Fruit fly (Drosophila melanogaster) whole organism, prepupa: ENCODE results near the gene Lrpprc2.

Source experiments
- CG10631 ChIP-seq: fragments of 200-800 bp; sonication (Bioruptor generic); optimal IDR thresholded peaks from 2 replicates; lab custom pipeline; 2016; ENCODE audit warnings: missing biosample characterization, missing genetic modification characterization
- CG11294 ChIP-seq: fragments of 200-800 bp; sonication (Bioruptor generic); IDR thresholded peaks from 2 replicates; pipeline ENCODE4 v1.3.6; 2022; ENCODE audit warnings: missing biosample characterization, missing genetic modification characterization
- CG11762 ChIP-seq: fragments of 200-800 bp; sonication (Bioruptor generic); optimal IDR thresholded peaks from 3 replicates; lab custom pipeline; 2016; ENCODE audit warnings: missing biosample characterization, missing genetic modification characterization; ENCODE audit not compliant: insufficient read depth
- CG11902 ChIP-seq: fragments of 200-800 bp; sonication (Bioruptor generic); optimal IDR thresholded peaks from 3 replicates; lab custom pipeline; 2016; ENCODE audit warnings: missing biosample characterization, missing genetic modification characterization
- CG15336 ChIP-seq: fragments of 200-800 bp; sonication (Bioruptor generic); IDR thresholded peaks from 2 replicates; pipeline ENCODE4 v1.3.6; 2022; ENCODE audit warnings: missing biosample characterization, missing genetic modification characterization
- CG32006 ChIP-seq: fragments of 200-800 bp; sonication (Bioruptor generic); optimal IDR thresholded peaks from 3 replicates; lab custom pipeline; 2017; ENCODE audit warnings: missing biosample characterization, mild to moderate bottlenecking, missing genetic modification characterization
- CG34406 ChIP-seq: fragments of 200-800 bp; sonication (Bioruptor generic); optimal IDR thresholded peaks from 3 replicates; lab custom pipeline; 2016; ENCODE audit warnings: missing biosample characterization, missing genetic modification characterization
- CG3919 ChIP-seq: fragments of 200-800 bp; sonication (Bioruptor generic); optimal IDR thresholded peaks from 3 replicates; lab custom pipeline; 2016; ENCODE audit warnings: missing biosample characterization, missing genetic modification characterization
- CG6276 ChIP-seq: fragments of 200-800 bp; sonication (Bioruptor generic); optimal IDR thresholded peaks from 2 replicates; lab custom pipeline; 2017; ENCODE audit warnings: missing biosample characterization, mild to moderate bottlenecking, missing genetic modification characterization
- CG6792 ChIP-seq: fragments of 200-800 bp; sonication (Bioruptor generic); optimal IDR thresholded peaks from 3 replicates; lab custom pipeline; 2016; ENCODE audit warnings: missing biosample characterization, missing genetic modification characterization
- CG6808 ChIP-seq: fragments of 200-800 bp; sonication (Bioruptor generic); optimal IDR thresholded peaks from 3 replicates; lab custom pipeline; 2017; ENCODE audit warnings: missing biosample characterization, missing genetic modification characterization, mild to moderate bottlenecking, moderate library complexity, missing genetic modification reagents
- CG7368 ChIP-seq: fragments of 200-800 bp; sonication (Bioruptor generic); optimal IDR thresholded peaks from 3 replicates; lab custom pipeline; 2016; ENCODE audit warnings: missing biosample characterization, missing genetic modification characterization
- CG8632 ChIP-seq: fragments of 200-800 bp; sonication (Bioruptor generic); optimal IDR thresholded peaks from 3 replicates; lab custom pipeline; 2016; ENCODE audit warnings: missing biosample characterization, missing genetic modification characterization
- Eip75B ChIP-seq: fragments of 200-800 bp; sonication (Bioruptor generic); optimal IDR thresholded peaks from 3 replicates; lab custom pipeline; 2016; ENCODE audit warnings: missing biosample characterization, missing genetic modification characterization
- Eip78C ChIP-seq: fragments of 200-800 bp; sonication (Bioruptor generic); peaks from one replicate; lab custom pipeline; 2016; ENCODE audit warnings: missing biosample characterization, missing genetic modification characterization
- Ets21C ChIP-seq: fragments of 200-800 bp; sonication (Bioruptor generic); optimal IDR thresholded peaks from 3 replicates; lab custom pipeline; 2016; ENCODE audit warnings: missing biosample characterization, missing genetic modification characterization
- Gug ChIP-seq: fragments of 200-800 bp; sonication (Bioruptor generic); IDR thresholded peaks from 2 replicates; pipeline ENCODE4 v1.3.6; 2022; ENCODE audit warnings: missing biosample characterization, missing genetic modification characterization
- Lpt ChIP-seq: fragments of 200-800 bp; sonication (Bioruptor generic); optimal IDR thresholded peaks from 3 replicates; lab custom pipeline; 2016; ENCODE audit warnings: missing biosample characterization, missing genetic modification characterization
- OdsH ChIP-seq: fragments of 200-800 bp; sonication (Bioruptor generic); optimal IDR thresholded peaks from 3 replicates; lab custom pipeline; 2016; ENCODE audit warnings: missing biosample characterization, missing genetic modification characterization
- Sox102F ChIP-seq: fragments of 200-800 bp; sonication (Bioruptor generic); optimal IDR thresholded peaks from 2 replicates; lab custom pipeline; 2016; ENCODE audit warnings: missing biosample characterization, mild to moderate bottlenecking, missing genetic modification characterization
- Sox14 ChIP-seq: fragments of 200-800 bp; sonication (Bioruptor generic); optimal IDR thresholded peaks from 3 replicates; lab custom pipeline; 2016; ENCODE audit warnings: missing biosample characterization, missing genetic modification characterization
- Sox15 ChIP-seq: fragments of 200-800 bp; sonication (Bioruptor generic); optimal IDR thresholded peaks from 3 replicates; lab custom pipeline; 2016; ENCODE audit warnings: missing biosample characterization, missing genetic modification characterization
- acj6 ChIP-seq: fragments of 200-800 bp; sonication (Bioruptor generic); optimal IDR thresholded peaks from 3 replicates; lab custom pipeline; 2016; ENCODE audit warnings: missing biosample characterization, missing genetic modification characterization
- cyc ChIP-seq: fragments of 200-800 bp; sonication (Bioruptor generic); optimal IDR thresholded peaks from 3 replicates; lab custom pipeline; 2016; ENCODE audit warnings: missing biosample characterization, missing genetic modification characterization
- dac ChIP-seq: fragments of 200-800 bp; sonication (Bioruptor generic); optimal IDR thresholded peaks from 2 replicates; lab custom pipeline; 2017; ENCODE audit warnings: missing biosample characterization, mild to moderate bottlenecking, missing genetic modification characterization
- esn ChIP-seq: fragments of 200-800 bp; sonication (Bioruptor generic); optimal IDR thresholded peaks from 2 replicates; lab custom pipeline; 2016; ENCODE audit warnings: missing biosample characterization, mild to moderate bottlenecking, missing genetic modification characterization, moderate library complexity
- fd59A ChIP-seq: fragments of 200-800 bp; sonication (Bioruptor generic); optimal IDR thresholded peaks from 2 replicates; lab custom pipeline; 2017; ENCODE audit warnings: missing biosample characterization, mild to moderate bottlenecking, missing genetic modification characterization, missing genetic modification reagents
- fd85E ChIP-seq: fragments of 200-800 bp; sonication (Bioruptor generic); optimal IDR thresholded peaks from 3 replicates; lab custom pipeline; 2016; ENCODE audit warnings: missing biosample characterization, missing genetic modification characterization
- lz ChIP-seq: fragments of 200-800 bp; sonication (Bioruptor generic); optimal IDR thresholded peaks from 3 replicates; lab custom pipeline; 2016; ENCODE audit warnings: missing biosample characterization, missing genetic modification characterization
- net ChIP-seq: fragments of 200-800 bp; sonication (Bioruptor generic); optimal IDR thresholded peaks from 3 replicates; lab custom pipeline; 2016; ENCODE audit warnings: missing biosample characterization, missing genetic modification characterization
- pdm3 ChIP-seq: fragments of 200-800 bp; sonication (Bioruptor generic); optimal IDR thresholded peaks from 3 replicates; lab custom pipeline; 2016; ENCODE audit warnings: missing biosample characterization, missing genetic modification characterization
- salr ChIP-seq, 2 experiments: fragments of 200-800 bp; sonication (Bioruptor generic); optimal IDR thresholded peaks; 3 replicates each; lab custom pipeline; 2016 to 2018; ENCODE audit warnings: missing biosample characterization in 2 of 2, missing genetic modification characterization in 2 of 2, mild to moderate bottlenecking in 1 of 2
- spab ChIP-seq: fragments of 200-800 bp; sonication (Bioruptor generic); optimal IDR thresholded peaks from 2 replicates; lab custom pipeline; 2017; ENCODE audit warnings: missing biosample characterization, mild to moderate bottlenecking, missing genetic modification characterization, missing genetic modification reagents
- svp ChIP-seq: fragments of 200-800 bp; sonication (Bioruptor generic); peaks from one replicate; lab custom pipeline; 2016; ENCODE audit warnings: missing biosample characterization, missing genetic modification characterization

The Lrpprc2 gene

DNA sequence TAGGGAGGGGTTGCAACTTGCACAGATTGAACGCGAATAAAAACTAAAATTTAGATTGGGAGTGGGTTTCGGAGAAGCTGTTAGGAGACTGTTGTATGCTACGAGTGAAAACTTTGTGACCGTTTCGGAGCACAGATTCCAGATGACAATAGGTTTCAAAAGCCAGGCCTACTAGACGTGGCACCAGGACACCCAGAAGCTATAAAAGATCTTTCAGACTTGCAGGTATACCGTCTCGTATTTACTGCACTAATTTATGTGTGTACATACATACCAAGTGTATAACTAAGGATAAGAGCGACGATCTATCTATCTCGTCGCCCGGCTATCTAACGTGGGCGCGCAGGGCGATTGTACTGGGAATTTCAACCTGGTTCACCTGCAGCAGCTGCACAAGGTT lies 3.5 kb downstream of the Lrpprc2 start, which contains the start of gene CG14785:
CG14785 (minus strand) TSS at position 101 of the 400 bp plus-strand sequence.
- TF ChIP-seq CG11902 (no peak), CG11294 (GFP tag; lab: Robert Waterston, UW) (no peak), cyc (GFP tag; lab: Kevin White, UChicago) (no peak), fd85E (GFP tag; lab: Kevin White, UChicago) (no peak), lz (GFP tag; lab: Kevin White, UChicago) (no peak)

DNA sequence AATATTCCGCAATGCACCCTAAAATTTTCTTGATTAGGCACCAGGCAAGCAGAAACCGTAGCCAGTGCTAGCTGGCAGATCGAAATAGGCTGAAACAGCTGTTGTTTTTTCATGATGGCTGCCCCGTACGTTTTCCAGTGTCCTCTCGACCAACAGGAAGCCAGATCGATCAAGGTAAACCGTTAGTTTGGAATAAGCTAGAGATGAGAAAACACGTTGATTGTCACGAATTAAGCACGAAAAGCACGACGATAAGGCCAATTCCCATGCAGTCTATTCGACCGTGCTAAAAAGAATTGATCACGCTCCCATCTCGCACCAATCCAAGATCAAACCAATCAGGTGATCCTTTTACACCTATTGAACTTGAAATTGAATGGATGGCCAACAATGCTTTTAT lies 5.6 kb downstream of the Lrpprc2 start:
- TF ChIP-seq CG6792 (GFP tag; lab: Kevin White, UChicago) (no peak), CG15336 (GFP tag; lab: Robert Waterston, UW) (no peak), spab (no peak), CG3919 (GFP tag; lab: Kevin White, UChicago) (no peak), CG10631 (no peak), svp (GFP tag; lab: Kevin White, UChicago) (peak; percentile 52)

DNA sequence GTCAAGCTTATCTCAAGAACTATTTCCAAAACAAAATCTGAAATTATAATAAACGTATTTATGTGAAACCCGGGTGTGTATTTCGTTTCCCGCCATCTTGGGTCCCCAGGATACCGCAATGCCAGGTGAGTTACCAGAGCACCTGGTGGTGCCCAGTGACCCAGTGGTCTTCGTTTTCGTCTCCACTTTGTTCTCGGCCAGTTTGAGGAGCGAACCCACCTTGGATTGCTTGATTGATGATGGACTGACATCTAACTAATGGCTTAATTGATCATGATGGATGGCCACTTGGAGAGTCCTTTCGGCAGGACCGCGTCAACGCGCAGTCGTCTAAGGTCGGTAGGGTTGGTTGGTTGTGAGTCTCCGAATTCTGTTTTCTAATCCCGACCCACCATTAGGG lies 8.3 kb downstream of the Lrpprc2 start, which contains the start of gene Gr2a:
Gr2a (plus strand) TSS at position 301 of the 400 bp plus-strand sequence.
- no peak for TF ChIP-seq Sox102F (GFP tag; lab: Kevin White, UChicago)
- no peak for TF ChIP-seq CG15336 (GFP tag; lab: Robert Waterston, UW)
- TF ChIP-seq CG8632 (GFP tag; lab: Kevin White, UChicago) = no peak
- no peak for TF ChIP-seq fd85E (GFP tag; lab: Kevin White, UChicago)
- TF ChIP-seq Eip75B = no peak
- no peak for TF ChIP-seq CG34406 (GFP tag; lab: Kevin White, UChicago)
- no peak for TF ChIP-seq Sox15 (GFP tag; lab: Kevin White, UChicago)
- TF ChIP-seq cyc (GFP tag; lab: Kevin White, UChicago) = no peak
- no peak for TF ChIP-seq OdsH (GFP tag; lab: Kevin White, UChicago)
- no peak for TF ChIP-seq CG6276 (GFP tag; lab: Kevin White, UChicago)
- no peak for TF ChIP-seq CG11762 (GFP tag; lab: Kevin White, UChicago)
- no peak for TF ChIP-seq CG11902
- TF ChIP-seq Sox14 = no peak
- no peak for TF ChIP-seq esn (GFP tag; lab: Kevin White, UChicago)
- no peak for TF ChIP-seq net (GFP tag; lab: Kevin White, UChicago)
- no peak for TF ChIP-seq dac (GFP tag; lab: Kevin White, UChicago)
- no peak for TF ChIP-seq Eip78C (GFP tag; lab: Kevin White, UChicago)
- no peak for TF ChIP-seq svp (GFP tag; lab: Kevin White, UChicago)
- TF ChIP-seq CG6808 (GFP tag; lab: Kevin White, UChicago) = no peak
- no peak for TF ChIP-seq salr (GFP tag; optimal IDR thresholded peaks at IDR 0.05; lab: Kevin White, UChicago)

DNA sequence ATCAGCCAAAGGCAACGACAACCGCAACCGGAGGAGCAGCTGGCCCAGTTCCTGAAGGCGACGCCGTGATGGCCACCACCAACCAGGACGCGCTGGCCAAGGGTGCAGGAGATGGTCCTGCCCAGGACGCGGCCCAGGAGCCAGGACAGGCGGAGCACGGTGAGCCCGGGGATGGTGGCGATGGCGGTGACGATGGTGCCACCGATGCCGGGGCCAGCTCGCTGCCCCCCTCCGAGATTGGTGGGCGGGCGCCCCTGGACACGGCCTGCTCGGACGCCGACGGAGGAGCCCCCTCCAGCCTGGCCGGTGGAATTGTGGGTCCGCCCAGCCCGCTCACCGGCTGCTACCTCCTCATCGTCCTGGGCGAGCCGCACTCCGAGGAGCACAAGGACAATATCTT lies 46.1 kb downstream of the Lrpprc2 start:
- TF ChIP-seq svp (GFP tag; lab: Kevin White, UChicago) (no peak), CG6276 (GFP tag; lab: Kevin White, UChicago) (no peak), CG34406 (GFP tag; lab: Kevin White, UChicago) (no peak), fd59A (GFP tag; lab: Kevin White, UChicago) (no peak), Gug (no peak), spab (no peak), Lpt (GFP tag; lab: Kevin White, UChicago) (no peak), CG6792 (GFP tag; lab: Kevin White, UChicago) (no peak), acj6 (no peak), CG32006 (GFP tag; lab: Kevin White, UChicago) (no peak), CG3919 (GFP tag; lab: Kevin White, UChicago) (no peak), CG7368 (no peak), pdm3 (no peak), Ets21C (GFP tag; lab: Kevin White, UChicago) (no peak)
